Worm (Caenorhabditis elegans): Measurements from ENCODE around the gene F55G11.10.

DNA sequence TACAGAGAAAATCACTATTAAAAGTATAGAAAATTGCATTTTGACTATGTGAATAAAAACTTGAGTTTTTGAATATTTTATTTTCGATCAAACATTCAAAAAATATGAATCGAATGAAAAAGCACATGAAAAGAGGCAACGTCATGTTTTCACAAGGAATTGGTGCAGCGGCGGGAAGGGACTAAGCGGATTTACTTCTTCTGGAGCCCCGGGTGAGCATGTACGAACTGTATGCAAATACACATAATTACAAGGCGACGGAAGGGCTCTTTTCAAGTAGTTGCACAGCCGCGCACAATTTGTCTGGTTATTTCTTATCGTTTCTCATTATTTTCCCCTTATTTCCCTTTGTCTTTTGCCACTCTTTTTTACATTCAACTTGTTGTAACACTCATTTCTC is 47.3 kb downstream of the F55G11.10 start, which contains the start of gene K10D11.7:
- TF ChIP-seq unc-39 (tag; optimal IDR thresholded peaks at IDR 0.05) (no peak), nhr-76 (tag; optimal IDR thresholded peaks at IDR 0.05) (no peak), unc-62 (GFP tag; optimal IDR thresholded peaks at IDR 0.05) (no peak), mab-5 (tag; optimal IDR thresholded peaks at IDR 0.05) (no peak), elt-1 (tag; optimal IDR thresholded peaks at IDR 0.05; ENCODE audit: borderline replicate concordance, insufficient read depth) (no peak), M03D4.4 (tag; optimal IDR thresholded peaks at IDR 0.05) (no peak), lin-13 (tag; optimal IDR thresholded peaks at IDR 0.05) (no peak), snpc-4 (tag; optimal IDR thresholded peaks at IDR 0.05) (no peak), nhr-2 (tag; optimal IDR thresholded peaks at IDR 0.05) (no peak), nhr-28 (tag; optimal IDR thresholded peaks at IDR 0.05) (no peak), nhr-12 (tag; optimal IDR thresholded peaks at IDR 0.05) (no peak), ces-1 (GFP tag; optimal IDR thresholded peaks at IDR 0.05) (no peak)

All from whole organism, mixed stage, embryonic.